Worm (Caenorhabditis elegans) whole organism, L3 larva: ENCODE results near the gene aco-2.

Source experiments
- R02D3.7 ChIP-seq: fragments of 150-350 bp; optimal IDR thresholded peaks from 2 replicates; lab custom pipeline; 2014; ENCODE audit warnings: missing biosample characterization, missing genetic modification characterization
- ZK546.5 ChIP-seq: sonication (generic microtip); optimal IDR thresholded peaks from 2 replicates; lab custom pipeline; 2017; ENCODE audit warnings: missing biosample characterization, missing genetic modification characterization
- ceh-28 ChIP-seq: fragments of 150-350 bp; optimal IDR thresholded peaks from 2 replicates; lab custom pipeline; 2014; ENCODE audit warnings: missing biosample characterization, missing genetic modification reagents, missing genetic modification characterization
- ceh-82 ChIP-seq: fragments of 150-350 bp; optimal IDR thresholded peaks from 2 replicates; lab custom pipeline; 2014; ENCODE audit warnings: missing biosample characterization, missing genetic modification characterization
- ceh-9 ChIP-seq: sonication (generic microtip); optimal IDR thresholded peaks from 2 replicates; lab custom pipeline; 2018; ENCODE audit warnings: missing biosample characterization, missing genetic modification characterization
- egl-27 ChIP-seq: sonication (generic microtip); optimal IDR thresholded peaks from 4 replicates; lab custom pipeline; 2017; ENCODE audit warnings: missing biosample characterization, missing genetic modification reagents, missing genetic modification characterization
- egl-5 ChIP-seq: fragments of 150-350 bp; optimal IDR thresholded peaks from 2 replicates; lab custom pipeline; 2017; ENCODE audit warnings: missing biosample characterization, missing genetic modification reagents, missing genetic modification characterization, inconsistent platforms
- elt-1 ChIP-seq: fragments of 150-350 bp; optimal IDR thresholded peaks from 2 replicates; lab custom pipeline; 2014; ENCODE audit warnings: missing biosample characterization, missing genetic modification characterization
- elt-2 ChIP-seq: sonication (generic microtip); optimal IDR thresholded peaks from 2 replicates; lab custom pipeline; 2016; ENCODE audit warnings: missing genetic modification reagents, mild to moderate bottlenecking, missing genetic modification characterization, missing compliant biosample characterization
- elt-3 ChIP-seq, 3 experiments: fragments of 150-350 bp in 1 of 3; sonication (generic microtip) in 2 of 3; optimal IDR thresholded peaks; 2 replicates in 2 of 3; 4 replicates in 1 of 3; lab custom pipeline; 2014 to 2017; ENCODE audit warnings: missing biosample characterization in 3 of 3, missing genetic modification characterization in 3 of 3
- eor-1 ChIP-seq, 2 experiments: fragments of 150-350 bp; optimal IDR thresholded peaks; 2 replicates each; lab custom pipeline; 2014 to 2018; ENCODE audit warnings: missing biosample characterization in 2 of 2, missing genetic modification characterization in 2 of 2
- fkh-10 ChIP-seq: sonication (generic microtip); optimal IDR thresholded peaks from 2 replicates; lab custom pipeline; 2017; ENCODE audit warnings: missing biosample characterization, missing genetic modification reagents, missing genetic modification characterization
- fkh-2 ChIP-seq: fragments of 150-350 bp; optimal IDR thresholded peaks from 2 replicates; lab custom pipeline; 2014; ENCODE audit warnings: missing biosample characterization, missing genetic modification reagents, missing genetic modification characterization
- hmg-11 ChIP-seq: sonication (generic microtip); optimal IDR thresholded peaks from 2 replicates; lab custom pipeline; 2016; ENCODE audit warnings: missing genetic modification characterization, missing compliant biosample characterization
- jun-1 ChIP-seq: fragments of 150-350 bp; optimal IDR thresholded peaks from 2 replicates; lab custom pipeline; 2014; ENCODE audit warnings: missing biosample characterization, missing genetic modification reagents, missing genetic modification characterization
- lin-15B ChIP-seq: fragments of 150-350 bp; optimal IDR thresholded peaks from 2 replicates; lab custom pipeline; 2014; ENCODE audit warnings: missing biosample characterization, missing genetic modification characterization
- lin-39 ChIP-seq: fragments of 150-350 bp; optimal IDR thresholded peaks from 2 replicates; lab custom pipeline; 2018; ENCODE audit warnings: missing biosample characterization, missing genetic modification reagents, missing genetic modification characterization
- lsy-12 ChIP-seq: sonication (generic microtip); optimal IDR thresholded peaks from 2 replicates; lab custom pipeline; 2016; ENCODE audit warnings: mild to moderate bottlenecking, missing genetic modification characterization, missing compliant biosample characterization
- mdl-1 ChIP-seq: fragments of 150-350 bp; optimal IDR thresholded peaks from 2 replicates; lab custom pipeline; 2014; ENCODE audit warnings: missing biosample characterization, missing genetic modification characterization
- mml-1 ChIP-seq: fragments of 150-350 bp; sonication (generic microtip); optimal IDR thresholded peaks from 3 replicates; lab custom pipeline; 2014; ENCODE audit warnings: missing biosample characterization, missing genetic modification characterization
- nfya-1 ChIP-seq: sonication (generic microtip); optimal IDR thresholded peaks from 2 replicates; lab custom pipeline; 2017; ENCODE audit warnings: missing genetic modification characterization, mild to moderate bottlenecking, missing compliant biosample characterization, antibody characterized with exemption, moderate library complexity; ENCODE audit not compliant: insufficient read depth
- nhr-11 ChIP-seq: fragments of 150-350 bp; optimal IDR thresholded peaks from 2 replicates; lab custom pipeline; 2014; ENCODE audit warnings: missing biosample characterization, missing genetic modification characterization
- nhr-23 ChIP-seq: fragments of 150-350 bp; optimal IDR thresholded peaks from 2 replicates; lab custom pipeline; 2014; ENCODE audit warnings: missing biosample characterization, missing genetic modification reagents, missing genetic modification characterization
- nhr-25 ChIP-seq: sonication (generic microtip); optimal IDR thresholded peaks from 2 replicates; lab custom pipeline; 2017; ENCODE audit warnings: missing biosample characterization, missing genetic modification characterization
- nhr-28 ChIP-seq: fragments of 150-350 bp; optimal IDR thresholded peaks from 2 replicates; lab custom pipeline; 2014; ENCODE audit warnings: missing biosample characterization, missing genetic modification characterization
- nhr-43 ChIP-seq: sonication (generic microtip); optimal IDR thresholded peaks from 2 replicates; lab custom pipeline; 2016; ENCODE audit warnings: mild to moderate bottlenecking, missing genetic modification characterization, missing compliant biosample characterization; ENCODE audit not compliant: poor library complexity, severe bottlenecking
- nhr-67 ChIP-seq: fragments of 150-350 bp; optimal IDR thresholded peaks from 2 replicates; lab custom pipeline; 2014; ENCODE audit warnings: missing biosample characterization, missing genetic modification characterization
- nhr-77 ChIP-seq: fragments of 150-350 bp; optimal IDR thresholded peaks from 2 replicates; lab custom pipeline; 2014; ENCODE audit warnings: missing biosample characterization, missing genetic modification characterization
- pha-4 ChIP-seq: fragments of 150-350 bp; optimal IDR thresholded peaks from 2 replicates; lab custom pipeline; 2014; ENCODE audit warnings: missing biosample characterization, missing genetic modification reagents, missing genetic modification characterization
- pqm-1 ChIP-seq: fragments of 150-350 bp; optimal IDR thresholded peaks from 2 replicates; lab custom pipeline; 2017; ENCODE audit warnings: missing biosample characterization, missing genetic modification characterization, inconsistent platforms
- sea-2 ChIP-seq: fragments of 150-350 bp; sonication (generic microtip); optimal IDR thresholded peaks from 4 replicates; lab custom pipeline; 2014; ENCODE audit warnings: missing biosample characterization, missing genetic modification reagents, missing genetic modification characterization
- skn-1 ChIP-seq: fragments of 150-350 bp; optimal IDR thresholded peaks from 2 replicates; lab custom pipeline; 2014; ENCODE audit warnings: missing biosample characterization, missing genetic modification characterization
- snpc-4 ChIP-seq: fragments of 150-350 bp; optimal IDR thresholded peaks from 2 replicates; lab custom pipeline; 2014; ENCODE audit warnings: missing biosample characterization, missing genetic modification characterization
- tbx-2 ChIP-seq: sonication (generic microtip); optimal IDR thresholded peaks from 2 replicates; lab custom pipeline; 2016; ENCODE audit warnings: mild to moderate bottlenecking, missing genetic modification characterization, missing compliant biosample characterization
- zag-1 ChIP-seq: fragments of 150-350 bp; optimal IDR thresholded peaks from 2 replicates; lab custom pipeline; 2014; ENCODE audit warnings: missing biosample characterization, missing genetic modification characterization
- ztf-11 ChIP-seq: fragments of 150-350 bp; optimal IDR thresholded peaks from 2 replicates; lab custom pipeline; 2014; ENCODE audit warnings: missing biosample characterization, missing genetic modification characterization

Gene aco-2

DNA sequence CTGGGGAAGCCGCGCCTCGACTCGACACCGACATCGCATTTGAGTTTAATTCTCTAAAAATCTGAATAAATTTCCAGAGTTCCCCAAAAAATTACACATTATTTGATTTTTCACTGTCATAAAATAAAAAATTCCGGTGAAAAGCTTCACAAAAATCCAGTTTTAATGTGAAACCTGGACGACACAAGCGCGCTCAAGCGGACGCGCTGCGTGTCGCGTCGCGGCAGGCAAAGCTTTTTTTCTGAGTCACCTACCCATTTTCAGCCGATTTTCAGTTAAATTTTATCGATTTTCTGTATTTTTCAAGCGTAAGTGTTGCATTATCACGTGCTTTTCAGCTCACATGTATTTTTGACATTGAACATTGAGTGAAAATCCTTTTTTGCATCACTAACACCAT, 36.3 kb downstream of the aco-2 start, which contains the start of gene cit-1.1 (continued):
- no peak for TF ChIP-seq fkh-2 (tag; lab: Kevin White, UChicago)
- TF ChIP-seq nhr-77 (tag; lab: Kevin White, UChicago): no peak
- TF ChIP-seq ztf-11 (tag; lab: Kevin White, UChicago): no peak
- no peak for TF ChIP-seq lsy-12 (tag; lab: Kevin White, UChicago)
- no peak for TF ChIP-seq R02D3.7 (tag; lab: Kevin White, UChicago)

DNA sequence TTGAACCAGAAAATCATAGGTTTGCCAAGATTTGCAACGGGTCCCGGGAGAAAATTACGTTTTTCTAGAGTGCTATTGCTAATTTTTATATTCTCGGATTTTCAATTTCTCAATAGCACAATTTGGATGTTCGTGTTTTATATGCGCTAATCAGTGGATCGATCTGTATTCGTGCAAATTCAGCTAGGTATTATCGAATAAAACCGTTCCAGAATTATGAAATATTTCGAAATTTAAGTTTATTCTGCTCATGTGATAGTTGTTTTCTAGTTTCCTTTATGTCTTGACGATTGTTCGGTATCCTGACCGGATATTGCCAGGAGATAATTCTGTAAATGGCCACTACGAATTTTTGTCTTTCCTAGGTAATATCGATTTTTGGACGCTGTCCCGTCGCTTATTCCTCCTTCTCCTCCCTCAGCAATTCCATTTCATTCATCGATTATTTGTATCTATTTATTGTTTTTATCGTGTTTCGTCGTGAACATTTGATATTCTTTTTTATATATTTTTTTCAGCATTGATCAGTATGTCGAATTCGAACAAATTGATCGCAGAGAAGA, 36.8 kb downstream of the aco-2 start, which contains the start of gene cit-1.2:
Gene cit-1.2 (plus strand): TSS at position 513 of the 563 bp plus-strand sequence.
- no peak for TF ChIP-seq nfya-1 (tag; lab: Kevin White, UChicago)
- TF ChIP-seq ceh-28 (tag; lab: Kevin White, UChicago): no peak
- TF ChIP-seq pqm-1 (tag; lab: Kevin White, UChicago): no peak
- TF ChIP-seq ceh-9 (tag; lab: Kevin White, UChicago): no peak
- TF ChIP-seq snpc-4 (tag; lab: Kevin White, UChicago): no peak
- TF ChIP-seq nhr-77 (tag; lab: Kevin White, UChicago): no peak
- no peak for TF ChIP-seq nhr-11
- no peak for TF ChIP-seq ZK546.5 (tag; lab: Kevin White, UChicago)
- TF ChIP-seq elt-3 (tag; optimal IDR thresholded peaks at IDR 0.05; lab: Kevin White, UChicago): no peak
- TF ChIP-seq skn-1: no peak
- no peak for TF ChIP-seq nhr-23 (tag; lab: Kevin White, UChicago)

DNA sequence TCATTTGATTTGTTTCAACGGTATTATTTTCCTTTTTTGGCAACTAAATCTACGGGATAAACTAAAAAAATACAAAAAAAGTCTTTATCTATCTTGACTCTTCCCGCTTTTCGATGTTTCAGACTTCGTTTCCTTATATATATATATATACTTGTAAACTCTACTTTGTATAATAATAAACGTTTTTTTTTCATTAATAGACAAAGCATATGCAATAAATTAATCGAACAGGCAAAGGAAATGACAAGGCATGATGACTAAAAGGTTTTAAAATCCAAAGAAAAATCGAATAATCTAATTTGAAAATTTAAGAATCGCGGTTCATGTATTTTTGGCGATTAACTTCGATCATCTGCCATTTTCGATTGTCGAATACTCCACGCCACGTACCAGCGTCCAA, 40.1 kb downstream of the aco-2 start:
- TF ChIP-seq nhr-28: no peak

DNA sequence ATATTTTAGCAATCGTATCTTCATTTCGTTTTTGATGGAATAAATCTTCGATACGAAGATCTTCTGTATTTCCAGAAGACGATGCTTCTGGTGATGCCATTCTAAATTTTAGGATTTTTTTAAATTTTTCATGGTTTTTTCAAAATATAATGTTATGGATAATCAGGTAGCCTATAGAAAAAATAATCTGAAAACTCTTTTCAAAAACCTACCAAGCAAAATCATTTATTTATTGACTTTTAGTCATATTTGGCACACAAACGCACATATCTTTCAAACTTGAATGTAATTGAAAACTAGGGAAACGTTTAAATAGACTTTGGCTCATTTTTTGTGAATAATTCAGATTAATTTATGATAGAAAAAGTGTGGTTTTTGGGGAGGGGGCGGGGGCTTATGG, 42.9 kb downstream of the aco-2 start, which contains the start of gene F44B9.5:
Gene F44B9.5 (minus strand): TSS at position 101 of the 400 bp plus-strand sequence.
- no peak for TF ChIP-seq elt-2 (tag; lab: Kevin White, UChicago)
- no peak for TF ChIP-seq fkh-2 (tag; lab: Kevin White, UChicago)
- no peak for TF ChIP-seq lin-15B (tag; lab: Kevin White, UChicago)

DNA sequence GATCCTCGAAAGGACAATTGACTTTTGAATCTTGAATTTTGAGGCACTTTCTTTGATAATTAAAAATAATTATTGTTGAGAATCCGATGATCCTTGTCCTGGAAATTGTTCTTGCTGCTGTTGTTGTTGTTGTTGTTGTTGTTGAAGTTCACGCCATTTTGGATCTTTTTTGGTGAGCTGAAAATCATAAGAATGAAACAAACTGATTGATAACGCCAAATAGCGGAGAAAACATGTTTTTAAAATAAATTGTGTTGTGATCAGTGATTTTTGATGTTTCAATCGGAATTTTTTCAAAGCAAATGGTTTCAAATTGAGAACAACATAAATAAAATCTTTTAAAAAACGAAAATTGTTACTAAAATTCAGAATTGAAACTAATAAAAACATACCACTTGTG, 43.5 kb downstream of the aco-2 start:
- TF ChIP-seq elt-2 (tag; lab: Kevin White, UChicago) (no peak), jun-1 (tag; lab: Kevin White, UChicago) (no peak), nhr-67 (no peak)
- TF ChIP-seq, all 47 proteins: peak for 0

DNA sequence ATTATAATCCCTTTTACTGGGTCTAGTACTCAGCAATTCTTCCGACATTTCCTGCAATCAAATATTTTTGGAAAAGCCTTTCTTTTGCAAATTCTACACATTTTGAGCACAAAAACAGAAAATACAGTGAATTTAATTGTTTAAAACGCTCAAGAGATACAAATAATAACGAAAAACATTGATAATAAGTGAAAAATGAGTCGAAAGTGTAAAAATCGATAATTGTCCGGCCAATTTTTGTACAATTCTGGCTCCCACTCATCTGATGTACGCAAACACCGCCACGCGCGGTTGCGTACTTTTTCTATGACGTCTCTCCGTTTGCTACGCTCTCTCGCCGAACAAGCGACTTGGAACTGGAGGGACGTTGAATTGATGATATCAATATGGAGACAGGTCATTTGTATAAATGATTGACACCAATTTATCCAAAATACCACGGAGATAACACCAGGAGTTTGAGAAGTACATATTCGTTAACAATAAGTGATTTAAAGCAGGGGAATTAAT, 47.4 kb downstream of the aco-2 start, which contains the start of gene lin-36:
Gene lin-36 (minus strand): TSS at position 51 of the 510 bp plus-strand sequence.
- TF ChIP-seq skn-1 (peak; percentile 34), nfya-1 (tag; lab: Kevin White, UChicago) (peak; percentile 86), nhr-23 (tag; lab: Kevin White, UChicago) (peak; percentile 89), mdl-1 (tag; lab: Kevin White, UChicago) (no peak), jun-1 (tag; lab: Kevin White, UChicago) (peak; percentile 45), ztf-11 (tag; lab: Kevin White, UChicago) (no peak), egl-27 (no peak), sea-2 (GFP tag; lab: Kevin White, UChicago) (peak; percentile 74), pqm-1 (tag; lab: Kevin White, UChicago) (peak; percentile 7), egl-5 (tag; lab: Kevin White, UChicago) (no peak), elt-1 (tag; lab: Kevin White, UChicago) (no peak), lsy-12 (tag; lab: Kevin White, UChicago) (peak; percentile 64), nhr-11 (no peak), snpc-4 (tag; lab: Kevin White, UChicago) (peak; percentile 64), pha-4 (peak; percentile 84), nhr-25 (peak; percentile 90), lin-15B (tag; lab: Kevin White, UChicago) (peak; percentile 85), ceh-82 (tag; lab: Kevin White, UChicago) (no peak), zag-1 (tag; lab: Kevin White, UChicago) (no peak), mml-1 (tag; lab: Kevin White, UChicago) (no peak), eor-1 (tag; optimal IDR thresholded peaks at IDR 0.05; lab: Kevin White, UChicago) (no peak), lin-39 (tag; lab: Kevin White, UChicago) (peak; percentile 82), ZK546.5 (tag; lab: Kevin White, UChicago) (no peak), fkh-10 (GFP tag; lab: Kevin White, UChicago) (no peak), hmg-11 (peak; percentile 86), ceh-28 (tag; lab: Kevin White, UChicago) (peak; percentile 92), elt-2 (tag; lab: Kevin White, UChicago) (peak; percentile 46), nhr-43 (tag; lab: Kevin White, UChicago) (peak; percentile 58), R02D3.7 (tag; lab: Kevin White, UChicago) (peak; percentile 63), tbx-2 (peak; percentile 52)
